Fruit fly (Drosophila melanogaster) whole organism, embryonic: Measurements from ENCODE around the gene Stt3B.

Source experiments
- Abd-B ChIP-seq: fragments of 200-800 bp; sonication (Bioruptor generic); optimal IDR thresholded peaks from 2 replicates; lab custom pipeline; 2018; ENCODE audit warnings: missing biosample characterization, mild to moderate bottlenecking, missing genetic modification characterization, moderate library complexity
- Aef1 ChIP-seq: fragments of 200-800 bp; sonication (Bioruptor generic); IDR thresholded peaks from 3 replicates; pipeline ENCODE4 v1.3.6; 2022; ENCODE audit warnings: missing biosample characterization, missing genetic modification characterization
- Awh ChIP-seq: fragments of 200-800 bp; sonication (Bioruptor generic); IDR thresholded peaks from 2 replicates; pipeline ENCODE4, ENCODE4 v1.3.6; 2022; ENCODE audit warnings: missing biosample characterization, missing genetic modification characterization
- BtbVII ChIP-seq: fragments of 200-800 bp; sonication (Bioruptor generic); optimal IDR thresholded peaks from 3 replicates; lab custom pipeline; 2017; ENCODE audit warnings: missing biosample characterization, mild to moderate bottlenecking, missing genetic modification characterization
- CG10147 ChIP-seq: fragments of 200-800 bp; sonication (Bioruptor generic); optimal IDR thresholded peaks from 2 replicates; lab custom pipeline; 2019; ENCODE audit warnings: missing biosample characterization, mild to moderate bottlenecking, missing genetic modification characterization, moderate library complexity
- CG10654 ChIP-seq: fragments of 200-800 bp; sonication (Bioruptor generic); optimal IDR thresholded peaks from 2 replicates; lab custom pipeline; 2016; ENCODE audit warnings: missing biosample characterization, missing genetic modification characterization
- CG12104 ChIP-seq: fragments of 200-800 bp; sonication (Bioruptor generic); optimal IDR thresholded peaks from 3 replicates; lab custom pipeline; 2016; ENCODE audit warnings: missing biosample characterization, missing genetic modification characterization
- CG12219 ChIP-seq: fragments of 200-800 bp; sonication (Bioruptor generic); optimal IDR thresholded peaks from 3 replicates; lab custom pipeline; 2018; ENCODE audit warnings: missing biosample characterization, mild to moderate bottlenecking, missing genetic modification characterization
- CG12391 ChIP-seq: fragments of 200-800 bp; sonication (Bioruptor generic); optimal IDR thresholded peaks from 3 replicates; lab custom pipeline; 2018; ENCODE audit warnings: missing biosample characterization, mild to moderate bottlenecking, missing genetic modification characterization, moderate library complexity
- CG13123 ChIP-seq: fragments of 200-800 bp; sonication (Bioruptor generic); optimal IDR thresholded peaks from 2 replicates; lab custom pipeline; 2016; ENCODE audit warnings: missing biosample characterization, missing genetic modification characterization
- CG17186 ChIP-seq: fragments of 200-800 bp; sonication (Bioruptor generic); optimal IDR thresholded peaks from 3 replicates; lab custom pipeline; 2017; ENCODE audit warnings: missing biosample characterization, missing genetic modification reagents, missing genetic modification characterization
- CG17912 ChIP-seq: fragments of 200-800 bp; sonication (Bioruptor generic); optimal IDR thresholded peaks from 2 replicates; lab custom pipeline; 2018; ENCODE audit warnings: missing biosample characterization, mild to moderate bottlenecking, missing genetic modification characterization
- CG2116 ChIP-seq: fragments of 200-800 bp; sonication (Bioruptor generic); optimal IDR thresholded peaks from 3 replicates; lab custom pipeline; 2018; ENCODE audit warnings: missing biosample characterization, mild to moderate bottlenecking, missing genetic modification characterization
- CG30431 ChIP-seq: fragments of 200-800 bp; sonication (Bioruptor generic); optimal IDR thresholded peaks from 2 replicates; lab custom pipeline; 2017; ENCODE audit warnings: missing biosample characterization, missing genetic modification characterization
- CG32532 ChIP-seq: fragments of 200-800 bp; sonication (Bioruptor generic); IDR thresholded peaks from 2 replicates; pipeline ENCODE4 v1.3.6; 2022; ENCODE audit warnings: missing biosample characterization, missing genetic modification characterization
- CG3847 ChIP-seq: fragments of 200-800 bp; sonication (Bioruptor generic); IDR thresholded peaks from 2 replicates; pipeline ENCODE4 v1.3.6; 2022; ENCODE audit warnings: missing biosample characterization, missing genetic modification characterization
- CG4730 ChIP-seq: fragments of 200-800 bp; sonication (Bioruptor generic); IDR thresholded peaks from 2 replicates; pipeline ENCODE4 v1.3.6; 2022; ENCODE audit warnings: missing biosample characterization, missing genetic modification characterization
- CG5180 ChIP-seq: fragments of 200-800 bp; sonication (Bioruptor generic); optimal IDR thresholded peaks from 3 replicates; lab custom pipeline; 2017; ENCODE audit warnings: missing biosample characterization, missing genetic modification characterization, mild to moderate bottlenecking, moderate library complexity, missing genetic modification reagents
- CG7357 ChIP-seq: fragments of 200-800 bp; sonication (Bioruptor generic); IDR thresholded peaks from 3 replicates; pipeline ENCODE4 v1.3.6; 2022; ENCODE audit warnings: missing biosample characterization, missing genetic modification characterization
- CG9215 ChIP-seq: fragments of 200-800 bp; sonication (Bioruptor generic); IDR thresholded peaks from 2 replicates; pipeline ENCODE4 v1.3.6; 2022; ENCODE audit warnings: missing biosample characterization, missing genetic modification characterization
- Camta ChIP-seq: fragments of 200-800 bp; sonication (Bioruptor generic); optimal IDR thresholded peaks from 2 replicates; lab custom pipeline; 2016; ENCODE audit warnings: missing biosample characterization, missing genetic modification characterization
- CrebB ChIP-seq: fragments of 200-800 bp; sonication (Bioruptor generic); optimal IDR thresholded peaks from 3 replicates; lab custom pipeline; 2018; ENCODE audit warnings: missing biosample characterization, mild to moderate bottlenecking, missing genetic modification characterization
- Dbx ChIP-seq: fragments of 200-800 bp; sonication (Bioruptor generic); IDR thresholded peaks from 3 replicates; pipeline ENCODE4 v1.3.6; 2022; ENCODE audit warnings: missing biosample characterization, missing genetic modification characterization
- E2f2 ChIP-seq: fragments of 200-800 bp; sonication (Bioruptor generic); IDR thresholded peaks from 2 replicates; pipeline ENCODE4 v1.3.6; 2022; ENCODE audit warnings: missing biosample characterization, missing genetic modification characterization
- Gug ChIP-seq: fragments of 200-800 bp; sonication (Bioruptor generic); IDR thresholded peaks from 4 replicates; pipeline ENCODE4 v1.3.6; 2022; ENCODE audit warnings: missing biosample characterization, missing genetic modification characterization
- HHEX ChIP-seq: fragments of 200-800 bp; sonication (Bioruptor generic); optimal IDR thresholded peaks from 3 replicates; lab custom pipeline; 2017; ENCODE audit warnings: missing biosample characterization, mild to moderate bottlenecking, missing genetic modification characterization, missing genetic modification reagents
- HLH3B ChIP-seq: fragments of 200-800 bp; sonication (Bioruptor generic); IDR thresholded peaks from 2 replicates; pipeline ENCODE4 v1.3.6; 2022; ENCODE audit warnings: missing biosample characterization, missing genetic modification characterization
- Hmx ChIP-seq: fragments of 200-800 bp; sonication (Bioruptor generic); optimal IDR thresholded peaks from 2 replicates; lab custom pipeline; 2016; ENCODE audit warnings: missing biosample characterization, missing genetic modification characterization
- Hr39 ChIP-seq: fragments of >200 bp; optimal IDR thresholded peaks from 2 replicates; lab custom pipeline; 2017
- Med ChIP-seq: fragments of 200-800 bp; sonication (Bioruptor generic); peaks from one replicate; lab custom pipeline; 2016; ENCODE audit warnings: missing biosample characterization, missing genetic modification characterization, mild to moderate bottlenecking, inconsistent platforms, moderate library complexity
- NC2α ChIP-seq: fragments of 200-800 bp; sonication (Bioruptor generic); optimal IDR thresholded peaks from 2 replicates; lab custom pipeline; 2016; ENCODE audit warnings: missing biosample characterization, missing genetic modification characterization
- Nf-YA ChIP-seq: fragments of 200-800 bp; sonication (Bioruptor generic); IDR thresholded peaks from 2 replicates; pipeline ENCODE4 v1.3.6; 2022; ENCODE audit warnings: missing biosample characterization, missing genetic modification characterization
- Pdp1 ChIP-seq, 2 experiments: fragments of 200-800 bp; sonication (Bioruptor generic); optimal IDR thresholded peaks; 3 replicates each; lab custom pipeline; 2016; ENCODE audit warnings: missing biosample characterization in 2 of 2, missing genetic modification characterization in 2 of 2, mild to moderate bottlenecking in 1 of 2, moderate library complexity in 1 of 2
- Rx ChIP-seq: fragments of 200-800 bp; sonication (Bioruptor generic); IDR thresholded peaks from 2 replicates; pipeline ENCODE4 v1.3.6; 2022; ENCODE audit warnings: missing biosample characterization, missing genetic modification characterization
- amos ChIP-seq: fragments of 200-800 bp; sonication (Bioruptor generic); IDR thresholded peaks from 2 replicates; pipeline ENCODE4 v1.3.6; 2022; ENCODE audit warnings: missing biosample characterization, missing genetic modification characterization; ENCODE audit not compliant: partially characterized antibody
- bbx ChIP-seq: fragments of 200-800 bp; sonication (Bioruptor generic); IDR thresholded peaks from 2 replicates; pipeline ENCODE4 v1.3.6; 2022; ENCODE audit warnings: missing biosample characterization, missing genetic modification characterization; ENCODE audit not compliant: partially characterized antibody
- cad ChIP-seq: fragments of >200 bp; optimal IDR thresholded peaks from 2 replicates; lab custom pipeline; 2017; ENCODE audit warnings: missing biosample characterization, missing genetic modification characterization
- chm ChIP-seq: fragments of 200-800 bp; sonication (Bioruptor generic); IDR thresholded peaks from 2 replicates; pipeline ENCODE4 v1.3.6; 2022; ENCODE audit warnings: missing biosample characterization, missing genetic modification characterization
- crp ChIP-seq, 2 experiments: fragments of 200-800 bp; sonication (Bioruptor generic); optimal IDR thresholded peaks; 2 replicates in 1 of 2; 3 replicates in 1 of 2; lab custom pipeline; 2017; ENCODE audit warnings: missing biosample characterization in 2 of 2, missing genetic modification characterization in 2 of 2, mild to moderate bottlenecking in 1 of 2, moderate library complexity in 1 of 2
- da ChIP-seq: fragments of 200-800 bp; sonication (Bioruptor generic); optimal IDR thresholded peaks from 2 replicates; lab custom pipeline; 2016; ENCODE audit warnings: missing biosample characterization, missing genetic modification characterization
- fd96Cb ChIP-seq: fragments of 200-800 bp; sonication (Bioruptor generic); optimal IDR thresholded peaks from 2 replicates; lab custom pipeline; 2018; ENCODE audit warnings: missing biosample characterization, mild to moderate bottlenecking, missing genetic modification characterization, moderate library complexity
- kay ChIP-seq: fragments of 200-800 bp; sonication (Bioruptor generic); optimal IDR thresholded peaks from 2 replicates; lab custom pipeline; 2016; ENCODE audit warnings: missing biosample characterization, missing genetic modification characterization
- ken ChIP-seq: fragments of 200-800 bp; sonication (Bioruptor generic); IDR thresholded peaks from 3 replicates; pipeline ENCODE4 v1.3.6; 2022; ENCODE audit warnings: missing biosample characterization, missing genetic modification characterization
- odd ChIP-seq: fragments of 200-800 bp; sonication (Bioruptor generic); optimal IDR thresholded peaks from 2 replicates; lab custom pipeline; 2017; ENCODE audit warnings: missing biosample characterization, mild to moderate bottlenecking, missing genetic modification characterization
- pnt ChIP-seq: fragments of 200-800 bp; sonication (Bioruptor generic); optimal IDR thresholded peaks from 3 replicates; lab custom pipeline; 2016; ENCODE audit warnings: missing biosample characterization, missing genetic modification characterization
- salm ChIP-seq: fragments of 200-800 bp; sonication (Bioruptor generic); optimal IDR thresholded peaks from 2 replicates; lab custom pipeline; 2018; ENCODE audit warnings: missing biosample characterization, mild to moderate bottlenecking, missing genetic modification characterization
- slou ChIP-seq: fragments of 200-800 bp; sonication (Bioruptor generic); optimal IDR thresholded peaks from 3 replicates; lab custom pipeline; 2016; ENCODE audit warnings: missing biosample characterization, missing genetic modification characterization
- sna ChIP-seq: fragments of 200-800 bp; sonication (Bioruptor generic); IDR thresholded peaks from 2 replicates; pipeline ENCODE4 v1.3.6; 2022; ENCODE audit warnings: missing biosample characterization, missing genetic modification characterization; ENCODE audit not compliant: partially characterized antibody
- sqz ChIP-seq: fragments of 200-800 bp; sonication (Bioruptor generic); optimal IDR thresholded peaks from 3 replicates; lab custom pipeline; 2018; ENCODE audit warnings: missing biosample characterization, mild to moderate bottlenecking, missing genetic modification characterization
- ssp ChIP-seq: fragments of 200-800 bp; sonication (Bioruptor generic); IDR thresholded peaks from 2 replicates; pipeline ENCODE4 v1.3.6; 2022; ENCODE audit warnings: missing biosample characterization, missing genetic modification characterization
- wor ChIP-seq: fragments of 200-800 bp; sonication (Bioruptor generic); IDR thresholded peaks from 2 replicates; pipeline ENCODE4 v1.3.6; 2022; ENCODE audit warnings: missing biosample characterization, missing genetic modification characterization
- zen2 ChIP-seq: fragments of 200-800 bp; sonication (Bioruptor generic); IDR thresholded peaks from 3 replicates; pipeline ENCODE4 v1.3.6; 2022; ENCODE audit warnings: missing biosample characterization, missing genetic modification characterization; ENCODE audit not compliant: partially characterized antibody
- zf30C ChIP-seq: fragments of 200-800 bp; sonication (Bioruptor generic); optimal IDR thresholded peaks from 3 replicates; lab custom pipeline; 2018; ENCODE audit warnings: missing biosample characterization, mild to moderate bottlenecking, missing genetic modification characterization

The Stt3B gene

DNA sequence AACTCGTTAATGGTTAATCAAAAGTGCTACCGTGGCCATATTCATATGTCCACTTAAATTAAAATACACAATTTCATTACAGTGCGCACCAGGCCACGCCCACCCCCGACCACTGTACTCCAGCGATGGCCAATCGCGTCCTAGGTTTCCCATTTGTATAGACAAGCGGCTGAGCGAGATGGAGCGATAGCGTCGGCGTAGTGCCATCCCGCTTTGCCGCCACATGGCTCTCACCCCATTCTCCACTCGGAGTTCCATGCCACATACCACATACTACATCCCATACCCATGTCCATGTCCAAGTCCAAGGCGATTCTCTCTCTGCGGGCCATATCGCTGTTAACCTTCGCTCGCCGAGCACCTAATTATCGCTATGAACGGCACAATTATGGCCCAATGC is 11.0 kb upstream of the Stt3B start (continued):
- TF ChIP-seq ken, result no peak
- TF ChIP-seq Hr39 (lab: Kevin White, UChicago), result no peak
- TF ChIP-seq CG10147, result no peak
- TF ChIP-seq fd96Cb (tag; lab: Kevin White, UChicago), result no peak
- TF ChIP-seq CrebB, result no peak
- TF ChIP-seq CG13123 (GFP tag; lab: Kevin White, UChicago), result no peak
- no peak for TF ChIP-seq BtbVII (GFP tag; lab: Kevin White, UChicago)
- TF ChIP-seq CG10654 (GFP tag; lab: Kevin White, UChicago), result no peak
- TF ChIP-seq Hmx (GFP tag; lab: Kevin White, UChicago), result no peak
- no peak for TF ChIP-seq slou (GFP tag; lab: Kevin White, UChicago)
- no peak for TF ChIP-seq ssp
- 0 out of 2 replicates have a peak, but pooled peaks have one; percentile 8 for TF ChIP-seq Awh (GFP tag; lab: Robert Waterston, UW)
- peak; percentile 80 for TF ChIP-seq Med (GFP tag; lab: Kevin White, UChicago)
- peak; percentile 99 for TF ChIP-seq Nf-YA (GFP tag; lab: Robert Waterston, UW)
- TF ChIP-seq wor (GFP tag; lab: Robert Waterston, UW), result no peak
- TF ChIP-seq CG12104 (GFP tag; lab: Kevin White, UChicago), result no peak
- no peak for TF ChIP-seq da
- TF ChIP-seq CG7357 (GFP tag; lab: Robert Waterston, UW), result no peak
- no peak for TF ChIP-seq Dbx (GFP tag; lab: Robert Waterston, UW)
- TF ChIP-seq CG9215 (GFP tag; lab: Robert Waterston, UW), result no peak
- no peak for TF ChIP-seq sqz (GFP tag; lab: Kevin White, UChicago)
- no peak for TF ChIP-seq CG2116 (GFP tag; lab: Kevin White, UChicago)
- TF ChIP-seq CG30431 (GFP tag; lab: Kevin White, UChicago), result no peak
- TF ChIP-seq Aef1 (GFP tag; lab: Robert Waterston, UW), result no peak
- no peak for TF ChIP-seq NC2α (GFP tag; lab: Kevin White, UChicago)
- no peak for TF ChIP-seq Gug (GFP tag; lab: Robert Waterston, UW)
- TF ChIP-seq sna (GFP tag; lab: Robert Waterston, UW), result no peak
- TF ChIP-seq HLH3B (GFP tag; lab: Robert Waterston, UW), result no peak
- no peak for TF ChIP-seq zen2
- no peak for TF ChIP-seq CG12391 (tag; lab: Kevin White, UChicago)
- TF ChIP-seq Pdp1 (GFP tag; optimal IDR thresholded peaks at IDR 0.05; lab: Kevin White, UChicago), result no peak
- peak; percentile 41; the same call in 1 of the 2 replicates for TF ChIP-seq bbx (GFP tag; lab: Robert Waterston, UW)
- no peak for TF ChIP-seq CG3847 (GFP tag; lab: Robert Waterston, UW)
- no peak for TF ChIP-seq E2f2
- TF ChIP-seq odd (GFP tag; lab: Kevin White, UChicago), result no peak
- no peak for TF ChIP-seq kay (GFP tag; lab: Kevin White, UChicago)
- peak; percentile 41 for TF ChIP-seq zf30C (GFP tag; lab: Kevin White, UChicago)
- no peak for TF ChIP-seq cad (GFP tag; lab: Kevin White, UChicago)
- TF ChIP-seq CG4730 (GFP tag; lab: Robert Waterston, UW), result no peak
- no peak for TF ChIP-seq CG17912 (GFP tag; lab: Kevin White, UChicago)
- no peak for TF ChIP-seq amos (GFP tag; lab: Robert Waterston, UW)
- no peak for TF ChIP-seq salm
- TF ChIP-seq crp (GFP tag; optimal IDR thresholded peaks at IDR 0.05; lab: Kevin White, UChicago), result no peak
- TF ChIP-seq HHEX (GFP tag; lab: Kevin White, UChicago), result no peak
- no peak for TF ChIP-seq Rx (GFP tag; lab: Robert Waterston, UW)
- TF ChIP-seq Abd-B (GFP tag; lab: Kevin White, UChicago), result no peak
- TF ChIP-seq CG5180 (GFP tag; lab: Kevin White, UChicago), result no peak
- no peak for TF ChIP-seq CG17186 (GFP tag; lab: Kevin White, UChicago)
- TF ChIP-seq Camta (GFP tag; lab: Kevin White, UChicago), result no peak
- no peak for TF ChIP-seq pnt
- no peak for TF ChIP-seq chm (GFP tag; lab: Robert Waterston, UW)
- TF ChIP-seq CG12219 (GFP tag; lab: Kevin White, UChicago), result no peak
- TF ChIP-seq CG32532, result no peak
